Worm (Caenorhabditis elegans) whole organism, early embryonic: ENCODE measurements around the gene his-39.

ENCODE experiments used
- B0310.2 ChIP-seq: sonication (generic microtip); optimal IDR thresholded peaks from 2 replicates; lab custom pipeline; 2016; ENCODE audit warnings: mild to moderate bottlenecking, missing genetic modification characterization, missing compliant biosample characterization
- F13C5.2 ChIP-seq: sonication (generic microtip); optimal IDR thresholded peaks from 2 replicates; lab custom pipeline; 2017; ENCODE audit warnings: mild to moderate bottlenecking, missing genetic modification characterization, inconsistent platforms, missing compliant biosample characterization
- aly-1 ChIP-seq: sonication (generic microtip); optimal IDR thresholded peaks from 2 replicates; lab custom pipeline; 2016; ENCODE audit warnings: missing genetic modification characterization, missing compliant biosample characterization
- ama-1 ChIP-seq: fragments of 150-350 bp; optimal IDR thresholded peaks from 2 replicates; lab custom pipeline; 2014
- ceh-13 ChIP-seq: fragments of 200-800 bp; sonication (Bioruptor generic); optimal IDR thresholded peaks from 2 replicates; lab custom pipeline; 2018; ENCODE audit warnings: mild to moderate bottlenecking, missing genetic modification characterization, missing compliant biosample characterization
- ceh-36 ChIP-seq: sonication (generic microtip); optimal IDR thresholded peaks from 2 replicates; lab custom pipeline; 2016; ENCODE audit warnings: missing genetic modification characterization, inconsistent platforms, missing compliant biosample characterization
- ets-7 ChIP-seq: sonication (generic microtip); optimal IDR thresholded peaks from 2 replicates; lab custom pipeline; 2016; ENCODE audit warnings: missing genotype, missing genetic modification characterization, missing compliant biosample characterization
- flt-1 ChIP-seq: fragments of 200-800 bp; sonication (Bioruptor generic); IDR thresholded peaks from 2 replicates; pipeline ENCODE4 v1.3.6; 2022; ENCODE audit warnings: missing genetic modification characterization, missing compliant biosample characterization
- hmbx-1 ChIP-seq: sonication (generic microtip); optimal IDR thresholded peaks from 2 replicates; lab custom pipeline; 2016; ENCODE audit warnings: mild to moderate bottlenecking, missing genetic modification characterization, missing compliant biosample characterization
- hmg-4 ChIP-seq: fragments of 200-800 bp; sonication (Bioruptor generic); optimal IDR thresholded peaks from 2 replicates; lab custom pipeline; 2018; ENCODE audit warnings: mild to moderate bottlenecking, missing genetic modification characterization, missing compliant biosample characterization
- hnd-1 ChIP-seq: sonication (generic microtip); optimal IDR thresholded peaks from 2 replicates; lab custom pipeline; 2016; ENCODE audit warnings: missing genetic modification characterization, missing compliant biosample characterization
- pes-1 ChIP-seq: fragments of 200-800 bp; sonication (Bioruptor generic); IDR thresholded peaks from 2 replicates; pipeline ENCODE4 v1.3.6; 2022; ENCODE audit warnings: missing genetic modification reagents, missing genetic modification characterization, missing compliant biosample characterization
- scrt-1 ChIP-seq: fragments of 200-800 bp; sonication (Bioruptor generic); IDR thresholded peaks from 2 replicates; pipeline ENCODE4 v1.3.6; 2022; ENCODE audit warnings: missing genetic modification characterization, missing compliant biosample characterization
- sea-1 ChIP-seq: fragments of 200-800 bp; sonication (Bioruptor generic); conservative IDR thresholded peaks from 2 replicates; pipeline ENCODE4 v1.3.6; 2022; ENCODE audit warnings: missing genetic modification characterization, missing compliant biosample characterization
- tbx-11 ChIP-seq: fragments of 200-800 bp; sonication (Bioruptor generic); IDR thresholded peaks from 2 replicates; pipeline ENCODE4 v1.3.6; 2022; ENCODE audit warnings: missing genetic modification characterization, missing compliant biosample characterization
- tbx-37 ChIP-seq: fragments of 200-800 bp; sonication (Bioruptor generic); conservative IDR thresholded peaks from 2 replicates; pipeline ENCODE4 v1.3.6; 2022; ENCODE audit warnings: missing genetic modification reagents, missing genetic modification characterization, missing compliant biosample characterization
- tra-4 ChIP-seq: sonication (generic microtip); optimal IDR thresholded peaks from 2 replicates; lab custom pipeline; 2017; ENCODE audit warnings: missing genetic modification characterization, missing compliant biosample characterization

The his-39 gene

DNA sequence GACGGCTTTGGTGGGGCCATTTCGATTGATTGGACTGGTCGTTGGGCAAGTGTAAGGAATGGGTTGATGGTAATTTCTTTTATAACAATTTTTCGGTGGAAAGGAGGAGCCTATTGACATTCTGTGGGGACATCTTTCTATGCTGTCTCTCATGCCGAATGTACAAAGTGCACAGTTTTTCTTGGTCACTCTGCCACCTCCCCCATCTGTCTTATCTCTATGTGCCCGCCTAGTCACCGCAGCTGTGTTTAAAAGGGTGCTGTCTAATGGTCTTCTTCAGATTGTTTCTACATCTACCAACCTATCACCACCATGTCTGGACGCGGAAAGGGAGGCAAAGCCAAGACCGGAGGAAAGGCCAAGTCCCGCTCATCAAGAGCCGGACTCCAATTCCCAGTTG is 3.2 kb upstream of the his-39 start, which contains the start of the genes his-8 and his-7:
TSS of gene his-8 (minus strand) at position 20 of the 400 bp plus-strand sequence.
TSS of gene his-7 (plus strand) at position 313 of the 400 bp plus-strand sequence.
- TF ChIP-seq tbx-11 (peak; percentile 14; the same call in 1 of the 2 replicates), sea-1 (GFP tag; lab: Robert Waterston, UW) (peak; percentile 54; the same call in 1 of the 2 replicates)

DNA sequence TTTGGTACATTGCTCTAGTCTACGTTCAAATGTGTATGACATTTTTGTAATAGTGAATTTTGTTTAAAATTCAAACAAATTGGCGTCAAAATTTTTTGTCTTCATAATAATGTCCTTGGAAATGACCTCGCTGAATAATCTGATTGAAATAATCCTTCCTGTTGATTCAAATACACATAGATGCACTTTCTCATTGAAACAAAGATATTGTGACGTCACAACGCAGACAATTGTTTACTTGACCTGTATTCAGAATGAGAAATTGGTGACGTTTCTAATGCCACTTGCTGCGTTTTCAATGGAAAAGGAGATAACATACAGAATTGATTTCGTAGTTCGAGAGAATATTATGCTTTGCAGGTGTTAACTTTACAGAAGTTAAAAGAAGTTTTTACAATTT is 2.4 kb upstream of the his-39 start:
- no peak for TF ChIP-seq pes-1 (GFP tag; lab: Robert Waterston, UW)
- TF ChIP-seq sea-1 (GFP tag; lab: Robert Waterston, UW): no peak
- no peak for TF ChIP-seq ama-1 (lab: Kevin White, UChicago)
- TF ChIP-seq tbx-37 (GFP tag; lab: Robert Waterston, UW): no peak
- no peak for TF ChIP-seq hmg-4 (GFP tag; lab: Kevin White, UChicago)
- no peak for TF ChIP-seq ceh-13 (GFP tag; lab: Kevin White, UChicago)
- TF ChIP-seq ceh-36 (tag; lab: Kevin White, UChicago): no peak
- TF ChIP-seq hnd-1 (tag; lab: Kevin White, UChicago): no peak
- TF ChIP-seq ets-7 (tag; lab: Kevin White, UChicago): no peak
- no peak for TF ChIP-seq tra-4 (tag; lab: Kevin White, UChicago)

DNA sequence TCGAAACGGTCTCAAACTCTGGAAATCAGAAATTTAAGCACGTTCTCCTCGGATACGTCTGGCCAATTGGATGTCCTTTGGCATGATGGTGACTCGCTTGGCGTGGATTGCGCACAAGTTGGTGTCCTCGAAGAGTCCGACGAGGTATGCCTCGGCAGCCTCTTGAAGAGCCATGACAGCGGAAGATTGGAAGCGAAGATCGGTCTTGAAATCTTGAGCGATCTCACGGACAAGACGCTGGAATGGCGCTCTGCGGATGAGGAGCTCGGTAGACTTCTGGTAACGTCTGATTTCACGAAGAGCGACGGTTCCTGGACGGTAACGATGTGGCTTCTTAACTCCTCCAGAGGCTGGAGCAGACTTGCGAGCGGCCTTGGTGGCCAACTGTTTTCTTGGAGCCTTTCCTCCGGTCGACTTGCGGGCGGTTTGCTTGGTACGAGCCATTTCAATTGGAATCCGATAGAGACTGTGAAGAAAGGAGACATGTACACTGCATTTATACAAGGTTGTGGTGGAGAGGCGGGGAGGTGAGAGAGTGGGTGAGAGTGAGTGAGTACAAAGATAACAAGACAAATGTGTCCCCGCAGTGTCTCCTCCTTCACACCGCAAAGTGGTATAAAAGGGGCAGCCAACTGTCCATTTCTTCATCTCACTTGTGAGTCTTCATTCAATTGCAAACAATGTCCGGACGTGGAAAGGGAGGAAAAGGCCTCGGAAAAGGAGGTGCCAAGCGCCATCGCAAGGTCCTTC is 1.6 kb upstream of the his-39 start, which contains the start of the genes his-6 and his-5:
TSS of gene his-6 (minus strand) at position 444 of the 750 bp plus-strand sequence.
TSS of gene his-5 (plus strand) at position 681 of the 750 bp plus-strand sequence.
- TF ChIP-seq ama-1 (lab: Kevin White, UChicago): peak; percentile 91
- TF ChIP-seq scrt-1: 0 out of 2 replicates have a peak, but pooled peaks have one; percentile 53
- peak; percentile 42 for TF ChIP-seq hmg-4 (GFP tag; lab: Kevin White, UChicago)
- peak; percentile 65; the same call in 1 of the 2 replicates for TF ChIP-seq flt-1
- TF ChIP-seq pes-1 (GFP tag; lab: Robert Waterston, UW): peak; percentile 70
- peak; percentile 75; the same call in 1 of the 2 replicates for TF ChIP-seq sea-1 (GFP tag; lab: Robert Waterston, UW)
- TF ChIP-seq tbx-11: peak; percentile 52; the same call in 1 of the 2 replicates
- peak; percentile 63; the same call in 1 of the 2 replicates for TF ChIP-seq tbx-37 (GFP tag; lab: Robert Waterston, UW)

DNA sequence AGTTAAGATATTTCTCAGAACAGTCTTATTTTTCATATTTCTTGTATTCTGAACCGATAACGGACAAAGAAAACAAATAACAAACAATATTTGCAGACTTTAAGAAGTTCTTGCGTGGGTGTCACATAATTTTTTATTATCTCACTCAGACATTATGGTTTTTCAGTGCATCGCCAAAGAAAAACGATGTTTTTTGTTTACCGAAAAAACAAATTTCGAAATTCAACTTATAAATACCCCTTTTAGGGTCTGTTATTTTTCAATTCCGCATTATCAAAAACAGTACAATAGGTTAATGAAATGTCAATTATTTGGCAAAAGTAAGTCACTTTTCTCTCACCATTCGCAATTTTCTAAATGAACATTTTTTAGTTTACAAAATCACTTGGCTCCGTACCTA is 718 bp downstream of the his-39 start, which contains the start of gene otpl-4:
TSS of gene otpl-4 (plus strand) at position 301 of the 400 bp plus-strand sequence.
- no peak for TF ChIP-seq flt-1
- TF ChIP-seq ets-7 (tag; lab: Kevin White, UChicago): no peak
- TF ChIP-seq aly-1 (tag; lab: Kevin White, UChicago): no peak
- TF ChIP-seq F13C5.2 (tag; lab: Kevin White, UChicago): no peak
- TF ChIP-seq tra-4 (tag; lab: Kevin White, UChicago): no peak
- TF ChIP-seq hnd-1 (tag; lab: Kevin White, UChicago): no peak
- no peak for TF ChIP-seq sea-1 (GFP tag; lab: Robert Waterston, UW)
- no peak for TF ChIP-seq ceh-36 (tag; lab: Kevin White, UChicago)
- TF ChIP-seq ceh-13 (GFP tag; lab: Kevin White, UChicago): no peak
- TF ChIP-seq tbx-37 (GFP tag; lab: Robert Waterston, UW): no peak
- TF ChIP-seq hmbx-1 (tag; lab: Kevin White, UChicago): no peak
- no peak for TF ChIP-seq B0310.2 (tag; lab: Kevin White, UChicago)

DNA sequence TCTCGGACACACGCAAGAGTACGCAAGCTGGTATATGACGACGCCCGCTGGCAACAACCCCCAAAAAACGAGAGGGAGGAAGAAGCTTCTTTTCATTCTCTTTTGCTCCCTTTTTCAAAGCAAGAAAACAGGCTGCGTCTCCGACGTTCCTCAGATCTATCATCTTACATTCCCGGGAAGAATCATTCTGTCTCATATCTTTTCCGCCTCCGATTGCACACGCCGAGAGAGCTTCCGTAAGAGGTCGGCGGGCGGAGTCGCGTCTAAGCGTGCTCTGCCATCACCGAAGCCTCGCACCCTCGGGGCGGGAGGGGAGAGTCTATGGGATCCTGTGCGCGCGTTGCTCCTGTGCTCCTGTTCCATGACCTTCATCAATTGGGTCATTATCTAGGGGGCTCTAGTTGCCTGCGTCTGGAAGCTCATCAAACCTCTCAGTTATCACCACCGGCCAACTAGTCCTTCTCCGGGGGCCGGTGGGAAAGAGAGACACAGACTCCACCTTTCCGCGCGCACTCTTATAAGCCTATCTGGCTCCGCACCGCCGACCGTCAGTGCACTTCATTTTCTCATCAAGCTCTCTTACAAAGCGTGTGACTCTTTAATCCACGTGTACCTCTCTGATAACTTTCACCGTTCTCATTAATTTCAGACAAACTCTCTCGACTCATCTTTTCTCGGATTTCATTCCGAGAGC is 9.4 kb downstream of the his-39 start, which contains the start of the genes slc-17.8 and asns-1:
TSS of gene slc-17.8 (minus strand) at position 51 of the 694 bp plus-strand sequence.
TSS of gene asns-1 (plus strand) at position 644 of the 694 bp plus-strand sequence.
- no peak for TF ChIP-seq B0310.2 (tag; lab: Kevin White, UChicago)
- TF ChIP-seq F13C5.2 (tag; lab: Kevin White, UChicago): no peak
- no peak for TF ChIP-seq aly-1 (tag; lab: Kevin White, UChicago)
- no peak for TF ChIP-seq hmbx-1 (tag; lab: Kevin White, UChicago)
- TF ChIP-seq tbx-37 (GFP tag; lab: Robert Waterston, UW): no peak

DNA sequence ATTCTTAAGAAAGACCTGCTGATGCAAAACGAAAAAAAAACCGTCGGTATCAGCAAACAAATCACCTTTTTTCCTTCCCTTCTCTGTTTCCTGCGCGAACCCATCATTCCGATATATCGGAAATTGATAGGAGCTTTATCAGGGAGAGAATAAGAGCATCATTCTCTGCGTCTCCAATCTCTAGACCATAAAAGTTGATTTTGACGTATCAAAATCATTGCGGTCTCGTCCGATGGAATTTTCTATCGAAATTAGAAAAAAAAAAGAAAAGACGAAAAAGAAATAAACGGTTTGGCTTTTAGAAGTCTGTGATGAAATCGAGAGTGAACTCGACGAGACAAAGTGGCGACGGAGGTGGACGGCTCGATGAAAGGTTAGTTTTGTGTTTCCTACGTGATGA is 12.7 kb downstream of the his-39 start, which contains the start of gene stdh-4:
TSS of gene stdh-4 (plus strand) at position 301 of the 400 bp plus-strand sequence.
- TF ChIP-seq ceh-36 (tag; lab: Kevin White, UChicago): no peak
- no peak for TF ChIP-seq hmg-4 (GFP tag; lab: Kevin White, UChicago)
- no peak for TF ChIP-seq scrt-1
- TF ChIP-seq flt-1: no peak
- TF ChIP-seq tbx-37 (GFP tag; lab: Robert Waterston, UW): no peak
- no peak for TF ChIP-seq ets-7 (tag; lab: Kevin White, UChicago)

DNA sequence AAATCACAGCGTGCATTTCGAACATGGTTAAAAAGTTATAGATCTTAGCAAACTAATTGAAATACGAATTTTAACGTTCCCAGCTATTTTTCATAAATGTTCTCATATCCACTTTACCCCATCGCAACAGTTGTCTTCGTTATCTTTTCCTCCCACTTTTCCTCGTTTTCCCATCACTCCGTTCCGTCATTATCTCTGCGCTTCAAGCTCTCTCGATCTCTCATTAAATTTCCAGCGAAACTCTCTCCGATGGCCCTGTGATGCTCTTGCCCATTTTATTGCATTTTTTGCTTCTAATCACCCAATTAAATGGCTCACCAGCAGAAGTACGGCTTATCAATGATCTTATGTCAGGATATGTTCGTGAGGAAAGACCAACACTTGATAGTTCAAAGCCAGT is 16.1 kb downstream of the his-39 start, which contains the start of gene acr-15:
TSS of gene acr-15 (plus strand) at position 236 of the 400 bp plus-strand sequence.
- TF ChIP-seq flt-1 (no peak), hmg-4 (GFP tag; lab: Kevin White, UChicago) (no peak), B0310.2 (tag; lab: Kevin White, UChicago) (no peak), hnd-1 (tag; lab: Kevin White, UChicago) (no peak), ceh-36 (tag; lab: Kevin White, UChicago) (no peak)
